Worm (Caenorhabditis elegans): Measurements from ENCODE around the gene ZK1067.3.

DNA sequence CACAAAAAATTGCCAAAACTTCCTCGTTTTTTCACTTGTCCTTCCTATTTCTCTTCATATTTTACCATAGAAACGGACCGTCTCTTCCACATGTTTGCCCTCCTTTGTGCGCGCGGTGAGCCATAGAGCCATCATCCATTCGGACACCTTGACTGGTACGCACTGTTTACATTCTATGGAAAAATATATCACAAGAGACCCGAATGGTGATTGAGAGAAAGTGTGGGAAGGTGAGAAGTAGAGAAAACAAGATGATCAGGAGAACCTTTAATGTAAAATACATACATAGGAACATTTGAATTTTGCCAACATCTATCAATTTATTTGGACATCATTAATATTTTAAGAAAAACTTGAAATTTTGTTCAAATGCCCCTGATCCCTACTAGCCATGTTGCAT is 37.2 kb upstream of the ZK1067.3 start:
- TF ChIP-seq mep-1 (tag; optimal IDR thresholded peaks at IDR 0.05) (no peak), spr-1 (tag; optimal IDR thresholded peaks at IDR 0.05) (no peak), jun-1 (tag; optimal IDR thresholded peaks at IDR 0.05) (no peak), nhr-111 (GFP tag; optimal IDR thresholded peaks at IDR 0.05) (no peak), unc-130 (GFP tag; optimal IDR thresholded peaks at IDR 0.05) (no peak), unc-39 (tag; optimal IDR thresholded peaks at IDR 0.05) (no peak), dpl-1 (GFP tag; optimal IDR thresholded peaks at IDR 0.05) (no peak)

All from whole organism, L4 larva.